Worm (Caenorhabditis elegans) whole organism, young adult: ENCODE results near the gene kel-10.

Experiments
- B0019.2 ChIP-seq: fragments of 200-800 bp; sonication (Bioruptor generic); conservative IDR thresholded peaks from 2 replicates; pipeline ENCODE4 v1.3.6; 2022; ENCODE audit warnings: missing genetic modification reagents, missing genetic modification characterization, missing compliant biosample characterization
- C17E4.6 ChIP-seq: fragments of 200-800 bp; sonication (Bioruptor generic); IDR thresholded peaks from 2 replicates; pipeline ENCODE4 v1.3.6; 2022; ENCODE audit warnings: missing genetic modification reagents, missing genetic modification characterization, missing compliant biosample characterization
- F52B5.7 ChIP-seq: sonication (generic microtip); optimal IDR thresholded peaks from 2 replicates; lab custom pipeline; 2016; ENCODE audit warnings: mild to moderate bottlenecking, missing genetic modification characterization, missing compliant biosample characterization
- T07F8.4 ChIP-seq: sonication (generic microtip); optimal IDR thresholded peaks from 2 replicates; lab custom pipeline; 2016; ENCODE audit warnings: mild to moderate bottlenecking, missing genetic modification characterization, moderate library complexity, missing compliant biosample characterization
- Y56A3A.18 ChIP-seq: fragments of 200-800 bp; sonication (Bioruptor generic); IDR thresholded peaks from 2 replicates; pipeline ENCODE4 v1.3.6; 2022; ENCODE audit warnings: missing genetic modification reagents, missing genetic modification characterization, missing compliant biosample characterization
- ZK185.1 ChIP-seq: sonication (generic microtip); optimal IDR thresholded peaks from 2 replicates; lab custom pipeline; 2016; ENCODE audit warnings: mild to moderate bottlenecking, missing genetic modification characterization, missing compliant biosample characterization; ENCODE audit not compliant: poor library complexity, severe bottlenecking
- aptf-2 ChIP-seq: fragments of 200-800 bp; sonication (Bioruptor generic); conservative IDR thresholded peaks from 2 replicates; pipeline ENCODE4 v1.3.6; 2022; ENCODE audit warnings: missing genetic modification reagents, missing genetic modification characterization, missing compliant biosample characterization
- atf-7 ChIP-seq: sonication (generic microtip); optimal IDR thresholded peaks from 2 replicates; lab custom pipeline; 2017; ENCODE audit warnings: mild to moderate bottlenecking, missing genetic modification characterization, missing compliant biosample characterization
- attf-3 ChIP-seq: fragments of 200-800 bp; sonication (Bioruptor generic); conservative IDR thresholded peaks from 2 replicates; pipeline ENCODE4 v1.3.6; 2022; ENCODE audit warnings: missing genetic modification reagents, missing genetic modification characterization, missing compliant biosample characterization
- ccch-3 ChIP-seq: fragments of 200-800 bp; sonication (Bioruptor generic); optimal IDR thresholded peaks from 2 replicates; lab custom pipeline; 2018; ENCODE audit warnings: mild to moderate bottlenecking, missing genetic modification characterization, missing compliant biosample characterization
- cebp-1 ChIP-seq, 2 experiments: fragments of 200-800 bp in 1 of 2; sonication (Bioruptor generic) in 1 of 2; sonication (generic microtip) in 1 of 2; IDR thresholded peaks in 1 of 2; optimal IDR thresholded peaks in 1 of 2; 2 replicates each; pipeline versions ENCODE4 v1.3.6 to Lab custom; 2017 to 2022; ENCODE audit warnings: missing compliant biosample characterization in 2 of 2, missing genetic modification characterization in 2 of 2, mild to moderate bottlenecking in 1 of 2, missing genetic modification reagents in 1 of 2, moderate library complexity in 1 of 2
- ceh-100 ChIP-seq: fragments of 200-800 bp; sonication (Bioruptor generic); IDR thresholded peaks from 2 replicates; pipeline ENCODE4 v1.3.6; 2022; ENCODE audit warnings: missing genetic modification reagents, missing genetic modification characterization, missing compliant biosample characterization
- ceh-40 ChIP-seq: fragments of 200-800 bp; sonication (Bioruptor generic); IDR thresholded peaks from 2 replicates; pipeline ENCODE4 v1.3.6; 2022; ENCODE audit warnings: missing genetic modification characterization, missing compliant biosample characterization
- dpff-1 ChIP-seq: sonication (generic microtip); optimal IDR thresholded peaks from 2 replicates; lab custom pipeline; 2017; ENCODE audit warnings: mild to moderate bottlenecking, missing genetic modification characterization, missing compliant biosample characterization
- egl-18 ChIP-seq: fragments of 200-800 bp; sonication (Bioruptor generic); IDR thresholded peaks from 2 replicates; pipeline ENCODE4 v1.3.6; 2022; ENCODE audit warnings: missing genetic modification reagents, missing genetic modification characterization, missing compliant biosample characterization
- egl-44 ChIP-seq: fragments of 200-800 bp; sonication (Bioruptor generic); IDR thresholded peaks from 2 replicates; pipeline ENCODE4 v1.3.6; 2022; ENCODE audit warnings: missing genetic modification reagents, missing genetic modification characterization, missing compliant biosample characterization
- hmg-1.2 ChIP-seq: fragments of 200-800 bp; sonication (Bioruptor generic); IDR thresholded peaks from 2 replicates; pipeline ENCODE4 v1.3.6; 2022; ENCODE audit warnings: missing genetic modification reagents, missing genetic modification characterization, missing compliant biosample characterization
- lin-40 ChIP-seq: sonication (generic microtip); optimal IDR thresholded peaks from 2 replicates; lab custom pipeline; 2016; ENCODE audit warnings: missing genetic modification characterization, mild to moderate bottlenecking, missing compliant biosample characterization, missing genotype, missing genetic modification reagents
- lir-1 ChIP-seq: fragments of 200-800 bp; sonication (Bioruptor generic); conservative IDR thresholded peaks from 2 replicates; pipeline ENCODE4 v1.3.6; 2022; ENCODE audit warnings: missing genetic modification reagents, missing genetic modification characterization, missing compliant biosample characterization
- madf-10 ChIP-seq: sonication (generic microtip); optimal IDR thresholded peaks from 2 replicates; lab custom pipeline; 2016; ENCODE audit warnings: mild to moderate bottlenecking, missing genetic modification characterization, missing compliant biosample characterization
- madf-3 ChIP-seq: fragments of 200-800 bp; sonication (Bioruptor generic); IDR thresholded peaks from 2 replicates; pipeline ENCODE4 v1.3.6; 2022; ENCODE audit warnings: missing genetic modification reagents, missing genetic modification characterization, missing compliant biosample characterization
- mel-28 ChIP-seq: sonication (generic microtip); optimal IDR thresholded peaks from 2 replicates; lab custom pipeline; 2016; ENCODE audit warnings: borderline replicate concordance, mild to moderate bottlenecking, missing genetic modification characterization, missing compliant biosample characterization
- mes-4 ChIP-seq: sonication (generic microtip); optimal IDR thresholded peaks from 2 replicates; lab custom pipeline; 2016; ENCODE audit warnings: missing genotype, missing genetic modification characterization, missing compliant biosample characterization
- nfyb-1 ChIP-seq: fragments of 200-800 bp; sonication (Bioruptor generic); IDR thresholded peaks from 2 replicates; pipeline ENCODE4 v1.3.6; 2022; ENCODE audit warnings: missing genetic modification reagents, missing genetic modification characterization, missing compliant biosample characterization
- nhr-27 ChIP-seq: fragments of 200-800 bp; sonication (Bioruptor generic); optimal IDR thresholded peaks from 2 replicates; lab custom pipeline; 2018; ENCODE audit warnings: mild to moderate bottlenecking, missing genetic modification characterization, moderate library complexity, missing compliant biosample characterization
- rpc-1 ChIP-seq, 2 experiments: fragments of 150-350 bp in 1 of 2; sonication (generic microtip) in 1 of 2; optimal IDR thresholded peaks; 2 replicates each; lab custom pipeline; 2014 to 2018; ENCODE audit warnings: missing biosample characterization in 1 of 2, missing genetic modification characterization in 1 of 2, missing genetic modification reagents in 1 of 2, missing genotype in 1 of 2
- snpc-1.1 ChIP-seq: sonication (generic microtip); optimal IDR thresholded peaks from 2 replicates; lab custom pipeline; 2017; ENCODE audit warnings: missing genetic modification characterization, mild to moderate bottlenecking, missing compliant biosample characterization, antibody characterized with exemption, moderate library complexity, missing genotype, missing genetic modification reagents; ENCODE audit not compliant: insufficient read depth
- snpc-4 ChIP-seq, 5 experiments: fragments of 150-350 bp in 1 of 5; sonication (generic microtip) in 4 of 5; optimal IDR thresholded peaks; 2 replicates each; lab custom pipeline; 2014 to 2018; ENCODE audit warnings: missing genetic modification characterization in 5 of 5, missing biosample characterization in 3 of 5, antibody characterized with exemption in 2 of 5, mild to moderate bottlenecking in 2 of 5, missing compliant biosample characterization in 2 of 5, missing genotype in 2 of 5, moderate library complexity in 2 of 5, missing genetic modification reagents in 1 of 5
- somi-1 ChIP-seq: fragments of 200-800 bp; sonication (Bioruptor generic); optimal IDR thresholded peaks from 2 replicates; lab custom pipeline; 2018; ENCODE audit warnings: mild to moderate bottlenecking, missing genetic modification characterization, missing compliant biosample characterization
- tlf-1 ChIP-seq: fragments of 200-800 bp; sonication (Bioruptor generic); optimal IDR thresholded peaks from 2 replicates; lab custom pipeline; 2018; ENCODE audit warnings: mild to moderate bottlenecking, missing genetic modification characterization, missing compliant biosample characterization
- zim-3 ChIP-seq: sonication (generic microtip); optimal IDR thresholded peaks from 2 replicates; lab custom pipeline; 2017; ENCODE audit warnings: mild to moderate bottlenecking, missing genetic modification characterization, moderate library complexity, missing compliant biosample characterization
- ztf-18 ChIP-seq: sonication (generic microtip); optimal IDR thresholded peaks from 2 replicates; lab custom pipeline; 2016; ENCODE audit warnings: missing genotype, mild to moderate bottlenecking, missing genetic modification characterization, missing compliant biosample characterization
- ztf-22 ChIP-seq: fragments of 200-800 bp; sonication (Bioruptor generic); optimal IDR thresholded peaks from 2 replicates; lab custom pipeline; 2018; ENCODE audit warnings: mild to moderate bottlenecking, missing genetic modification characterization, moderate library complexity, missing compliant biosample characterization
- ztf-26 ChIP-seq: sonication (generic microtip); optimal IDR thresholded peaks from 2 replicates; lab custom pipeline; 2017; ENCODE audit warnings: missing genetic modification characterization, missing compliant biosample characterization
- ztf-3 ChIP-seq: fragments of 200-800 bp; sonication (Bioruptor generic); optimal IDR thresholded peaks from 2 replicates; lab custom pipeline; 2018; ENCODE audit warnings: mild to moderate bottlenecking, missing genetic modification characterization, missing compliant biosample characterization

Gene kel-10

DNA sequence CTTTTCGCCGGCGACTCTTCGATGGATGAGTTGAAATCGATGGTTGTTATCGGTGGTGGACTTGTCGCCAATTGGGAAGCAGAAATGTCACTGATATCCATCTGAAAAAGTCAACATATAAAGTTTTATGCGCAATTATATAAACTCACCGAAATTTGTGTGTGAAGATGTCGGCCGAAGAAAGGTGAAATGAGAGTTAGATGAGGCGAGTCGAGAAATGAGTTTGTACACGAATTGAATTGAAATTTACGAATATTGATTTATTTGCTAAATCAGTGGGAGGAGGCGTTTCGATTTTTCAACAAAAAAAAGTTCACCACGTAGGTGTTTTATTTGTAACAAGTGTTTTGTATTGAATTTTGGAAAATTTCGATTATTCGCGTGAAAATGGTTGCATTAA, at the start of gene kel-10:
TSS of gene kel-10 (minus strand) at position 101 of the 400 bp plus-strand sequence.
- TF ChIP-seq attf-3 (GFP tag; lab: Robert Waterston, UW): no peak
- TF ChIP-seq ztf-3 (GFP tag; lab: Kevin White, UChicago): no peak
- no peak for TF ChIP-seq ZK185.1
- TF ChIP-seq snpc-1.1 (tag; lab: Kevin White, UChicago): no peak
- TF ChIP-seq F52B5.7: no peak
- no peak for TF ChIP-seq madf-10 (tag; lab: Kevin White, UChicago)
- TF ChIP-seq egl-44 (GFP tag; lab: Robert Waterston, UW): no peak
- TF ChIP-seq B0019.2 (GFP tag; lab: Robert Waterston, UW): no peak
- TF ChIP-seq tlf-1 (GFP tag; lab: Kevin White, UChicago): no peak
- no peak for TF ChIP-seq zim-3 (tag; lab: Kevin White, UChicago)
- TF ChIP-seq ztf-18: no peak

DNA sequence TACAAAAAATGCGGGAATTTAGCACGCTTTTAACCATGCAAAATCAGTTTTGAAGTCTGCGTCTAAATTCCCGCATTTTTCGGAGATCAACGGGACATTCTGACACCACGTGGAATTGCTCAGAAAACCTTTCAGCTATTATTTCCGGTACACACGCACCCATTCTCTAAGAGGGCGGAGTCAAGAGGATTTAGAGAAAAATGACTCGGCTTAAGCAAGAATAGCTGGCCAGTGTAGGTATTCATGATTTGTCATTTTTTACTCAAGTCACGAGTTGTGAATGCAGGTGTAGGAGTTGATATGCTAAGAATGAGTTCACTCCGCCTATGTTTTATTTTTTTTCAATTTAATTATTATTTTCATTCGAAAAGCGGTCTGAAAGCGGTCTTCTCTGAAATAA, 49.5 kb upstream of the kel-10 start:
- no peak for TF ChIP-seq snpc-1.1 (tag; lab: Kevin White, UChicago)
- TF ChIP-seq atf-7 (tag; lab: Kevin White, UChicago): no peak
- TF ChIP-seq aptf-2 (GFP tag; lab: Robert Waterston, UW): no peak
- no peak for TF ChIP-seq mel-28 (tag; lab: Kevin White, UChicago)
- TF ChIP-seq F52B5.7: no peak
- no peak for TF ChIP-seq mes-4 (tag; lab: Kevin White, UChicago)
- no peak for TF ChIP-seq Y56A3A.18
- no peak for TF ChIP-seq C17E4.6
- TF ChIP-seq ZK185.1: no peak

DNA sequence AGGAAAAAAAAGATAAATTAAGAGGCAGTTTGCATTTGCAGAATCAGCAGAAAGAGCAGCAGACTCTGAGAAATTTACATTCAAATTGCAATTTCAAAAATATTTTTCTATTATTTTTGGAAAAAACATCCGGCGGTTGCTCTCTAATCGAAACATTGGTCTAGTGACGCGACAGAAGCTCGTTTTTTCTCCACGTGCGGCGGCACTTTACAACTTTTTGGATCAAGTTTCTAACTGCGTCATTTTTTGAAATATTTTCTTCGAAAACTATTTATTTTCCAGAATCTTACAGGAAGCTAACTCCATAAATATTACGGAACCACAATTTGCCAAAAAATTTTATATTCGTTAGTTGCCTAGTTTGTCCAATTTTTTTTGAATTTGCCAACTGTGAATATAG, 48.7 kb upstream of the kel-10 start:
- no peak for TF ChIP-seq T07F8.4 (tag; lab: Kevin White, UChicago)
- no peak for TF ChIP-seq ceh-100 (GFP tag; lab: Robert Waterston, UW)
- no peak for TF ChIP-seq ceh-40 (GFP tag; lab: Robert Waterston, UW)
- no peak for TF ChIP-seq lir-1 (GFP tag; lab: Robert Waterston, UW)
- TF ChIP-seq somi-1 (GFP tag; lab: Kevin White, UChicago): no peak
- no peak for TF ChIP-seq ztf-22 (GFP tag; lab: Kevin White, UChicago)
- no peak for TF ChIP-seq tlf-1 (GFP tag; lab: Kevin White, UChicago)

DNA sequence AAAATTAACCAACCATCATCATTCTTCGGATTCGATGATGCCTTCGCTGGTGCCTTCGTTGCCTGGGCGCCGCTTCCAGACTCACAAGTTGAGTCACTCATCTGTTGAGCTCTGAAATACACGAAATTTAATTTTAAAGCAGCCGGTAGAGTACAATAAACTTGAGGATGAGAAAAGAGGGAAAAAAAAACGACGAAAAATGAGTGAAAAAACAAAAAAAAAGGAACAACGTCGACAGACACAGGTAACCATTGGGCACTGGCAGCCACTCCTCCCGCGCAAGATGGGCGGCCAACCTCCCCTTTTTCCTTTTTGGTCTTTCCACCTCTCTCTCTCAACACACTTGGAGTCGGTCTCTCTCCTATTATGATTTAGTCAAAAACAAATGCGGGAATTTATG, 45.4 kb upstream of the kel-10 start, which contains the start of gene K08E5.1:
TSS of gene K08E5.1 (minus strand) at position 101 of the 400 bp plus-strand sequence.
- TF ChIP-seq ztf-3 (GFP tag; lab: Kevin White, UChicago): no peak
- peak; percentile 22; the same call in 1 of the 2 replicates for TF ChIP-seq hmg-1.2
- TF ChIP-seq rpc-1 (optimal IDR thresholded peaks at IDR 0.05; lab: Kevin White, UChicago): no peak
- no peak for TF ChIP-seq rpc-1 (tag; optimal IDR thresholded peaks at IDR 0.05; lab: Kevin White, UChicago)
- no peak for TF ChIP-seq dpff-1 (tag; lab: Kevin White, UChicago)

DNA sequence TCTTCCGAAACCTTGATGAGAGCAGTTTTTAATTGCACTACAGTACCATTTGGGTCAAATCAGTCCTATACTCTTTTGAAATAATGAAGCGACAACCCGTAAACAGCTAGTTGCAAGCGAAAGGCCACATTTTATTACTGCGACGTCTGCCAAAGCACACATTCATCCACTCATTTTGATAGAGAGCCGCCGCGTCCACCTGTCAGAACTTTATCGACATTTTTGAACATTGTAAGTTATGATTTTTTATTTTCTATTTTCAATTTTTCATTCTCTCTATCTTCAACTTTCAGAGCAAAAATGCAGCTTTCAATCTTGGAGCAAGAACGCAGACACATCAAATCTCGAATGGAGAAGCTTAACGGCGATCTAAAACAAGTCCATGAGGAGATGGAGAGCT, 39.5 kb upstream of the kel-10 start, which contains the start of gene K08E5.6:
TSS of gene K08E5.6 (plus strand) at position 301 of the 400 bp plus-strand sequence.
- TF ChIP-seq egl-18 (GFP tag; lab: Robert Waterston, UW) (no peak), F52B5.7 (no peak), nhr-27 (tag; lab: Kevin White, UChicago) (no peak), madf-3 (GFP tag; lab: Robert Waterston, UW) (no peak)

DNA sequence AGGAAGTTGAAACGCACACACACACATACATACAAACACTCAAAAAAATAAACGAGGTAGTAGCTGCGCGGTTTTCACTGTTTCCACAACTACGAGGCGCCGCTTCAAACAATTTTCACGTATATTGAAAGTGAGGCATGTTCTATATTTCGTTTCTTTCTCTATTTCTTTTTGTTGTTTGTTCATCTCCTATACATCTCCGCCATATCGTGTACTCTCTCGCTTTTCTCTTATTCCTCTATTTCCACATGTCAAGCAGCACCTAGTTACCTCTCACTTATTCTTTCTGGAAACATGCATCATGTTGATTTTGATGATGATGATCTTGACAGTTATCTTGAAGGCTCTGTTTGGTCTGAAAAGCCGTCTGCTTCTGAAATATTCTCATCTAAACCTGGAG, 35.5 kb upstream of the kel-10 start, which contains the start of gene ZK1128.7:
TSS of gene ZK1128.7 (plus strand) at position 229 of the 400 bp plus-strand sequence.
- TF ChIP-seq nfyb-1 (GFP tag; lab: Robert Waterston, UW) (0 out of 2 replicates have a peak, but pooled peaks have one; percentile 11), cebp-1 (GFP tag; IDR thresholded peaks at IDR 0.05; lab: Robert Waterston, UW) (no peak), cebp-1 (tag; optimal IDR thresholded peaks at IDR 0.05; lab: Kevin White, UChicago) (no peak), hmg-1.2 (peak; percentile 23; the same call in 1 of the 2 replicates), ztf-26 (peak; percentile 1), ccch-3 (no peak), lin-40 (tag; lab: Kevin White, UChicago) (peak; percentile 2), snpc-4 (GFP tag; optimal IDR thresholded peaks at IDR 0.05; lab: Kevin White, UChicago) (no peak), snpc-4 (tag; optimal IDR thresholded peaks at IDR 0.05; lab: Kevin White, UChicago) (no peak)
